Worm (Caenorhabditis elegans): Measurements from ENCODE around the gene abu-13.

DNA sequence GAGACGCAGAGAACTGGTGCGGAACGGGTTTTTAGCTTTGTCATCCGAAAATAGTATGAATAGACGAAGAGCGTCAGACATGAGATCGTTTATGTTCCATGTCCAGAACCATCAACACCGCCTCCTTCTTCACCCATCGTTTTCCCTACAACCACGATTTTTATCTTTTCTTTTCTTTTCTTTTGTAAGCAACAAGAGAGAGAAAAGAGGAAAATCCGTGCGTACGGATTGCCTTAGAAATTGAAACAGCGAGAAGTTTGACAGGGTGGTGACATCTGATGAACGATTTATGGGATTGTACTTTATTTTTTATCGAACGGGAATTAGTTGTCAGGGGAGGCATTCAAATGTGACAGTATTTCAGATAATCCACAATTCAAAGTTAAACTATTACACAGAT lies at the start of gene abu-13:
- TF ChIP-seq flt-1 (GFP tag; IDR thresholded peaks at IDR 0.05): no peak
- no peak for TF ChIP-seq ama-1 (optimal IDR thresholded peaks at IDR 0.05)
- TF ChIP-seq pes-1 (GFP tag; IDR thresholded peaks at IDR 0.05): no peak
- no peak for TF ChIP-seq tbx-37 (GFP tag; conservative IDR thresholded peaks at IDR 0.05)
- no peak for TF ChIP-seq tbx-11 (GFP tag; IDR thresholded peaks at IDR 0.05)
- no peak for TF ChIP-seq aly-1 (tag; optimal IDR thresholded peaks at IDR 0.05)
- no peak for TF ChIP-seq hmbx-1 (tag; optimal IDR thresholded peaks at IDR 0.05)
- TF ChIP-seq sea-1 (GFP tag; conservative IDR thresholded peaks at IDR 0.05): no peak
- no peak for TF ChIP-seq hmg-4 (GFP tag; optimal IDR thresholded peaks at IDR 0.05)
